Worm (Caenorhabditis elegans) whole organism, mixed stage, embryonic: Measurements from ENCODE around the gene T05C12.1.

ENCODE experiments used
- M03D4.4 ChIP-seq: sonication (generic microtip); optimal IDR thresholded peaks from 2 replicates; lab custom pipeline; 2017; ENCODE audit warnings: mild to moderate bottlenecking, missing genetic modification characterization, missing compliant biosample characterization
- bed-3 ChIP-seq: fragments of 200-800 bp; sonication (Bioruptor generic); optimal IDR thresholded peaks from 3 replicates; lab custom pipeline; 2018; ENCODE audit warnings: mild to moderate bottlenecking, missing genetic modification characterization, moderate library complexity, missing compliant biosample characterization
- blmp-1 ChIP-seq: fragments of 150-350 bp; optimal IDR thresholded peaks from 2 replicates; lab custom pipeline; 2014; ENCODE audit warnings: missing biosample characterization, missing genetic modification characterization
- ceh-39 ChIP-seq: fragments of 150-350 bp; optimal IDR thresholded peaks from 2 replicates; lab custom pipeline; 2014; ENCODE audit warnings: missing biosample characterization, missing genetic modification characterization
- ceh-43 ChIP-seq: fragments of 200-800 bp; sonication (Bioruptor generic); optimal IDR thresholded peaks from 2 replicates; lab custom pipeline; 2018; ENCODE audit warnings: mild to moderate bottlenecking, missing genetic modification characterization, moderate library complexity, missing compliant biosample characterization
- ces-1 ChIP-seq: fragments of 150-350 bp; optimal IDR thresholded peaks from 2 replicates; lab custom pipeline; 2014; ENCODE audit warnings: missing biosample characterization, missing genetic modification reagents, missing genetic modification characterization
- cnd-1 ChIP-seq: fragments of 200-800 bp; sonication (Bioruptor generic); optimal IDR thresholded peaks from 2 replicates; lab custom pipeline; 2018; ENCODE audit warnings: mild to moderate bottlenecking, missing genetic modification characterization, missing compliant biosample characterization
- drap-1 ChIP-seq: fragments of 200-800 bp; sonication (Bioruptor generic); optimal IDR thresholded peaks from 3 replicates; lab custom pipeline; 2018; ENCODE audit warnings: mild to moderate bottlenecking, missing genetic modification characterization, missing compliant biosample characterization
- elt-1 ChIP-seq: sonication (generic microtip); optimal IDR thresholded peaks from 2 replicates; lab custom pipeline; 2017; ENCODE audit warnings: missing genetic modification characterization, mild to moderate bottlenecking, missing compliant biosample characterization, antibody characterized with exemption, moderate library complexity, borderline replicate concordance; ENCODE audit not compliant: insufficient read depth
- elt-3 ChIP-seq: fragments of 150-350 bp; optimal IDR thresholded peaks from 2 replicates; lab custom pipeline; 2014; ENCODE audit warnings: missing biosample characterization, missing genetic modification characterization
- ham-2 ChIP-seq: fragments of 200-800 bp; sonication (Bioruptor generic); optimal IDR thresholded peaks from 2 replicates; lab custom pipeline; 2018; ENCODE audit warnings: mild to moderate bottlenecking, missing genetic modification characterization, missing compliant biosample characterization
- hlh-1 ChIP-seq: fragments of 150-350 bp; optimal IDR thresholded peaks from 2 replicates; lab custom pipeline; 2014; ENCODE audit warnings: missing biosample characterization, missing genetic modification reagents, missing genetic modification characterization
- lin-32 ChIP-seq: fragments of 200-800 bp; sonication (Bioruptor generic); optimal IDR thresholded peaks from 2 replicates; lab custom pipeline; 2018; ENCODE audit warnings: mild to moderate bottlenecking, missing genetic modification characterization, missing compliant biosample characterization
- mab-5 ChIP-seq: fragments of 150-350 bp; optimal IDR thresholded peaks from 2 replicates; lab custom pipeline; 2014; ENCODE audit warnings: missing biosample characterization, missing genetic modification characterization
- mep-1 ChIP-seq: fragments of 150-350 bp; optimal IDR thresholded peaks from 2 replicates; lab custom pipeline; 2017; ENCODE audit warnings: missing biosample characterization, missing genetic modification reagents, missing genetic modification characterization, inconsistent platforms
- nhr-12 ChIP-seq: fragments of 150-350 bp; optimal IDR thresholded peaks from 2 replicates; lab custom pipeline; 2014; ENCODE audit warnings: missing biosample characterization, missing genetic modification characterization
- nhr-237 ChIP-seq: fragments of 150-350 bp; optimal IDR thresholded peaks from 2 replicates; lab custom pipeline; 2014; ENCODE audit warnings: missing biosample characterization, missing genetic modification characterization
- nhr-28 ChIP-seq: fragments of 150-350 bp; optimal IDR thresholded peaks from 2 replicates; lab custom pipeline; 2014; ENCODE audit warnings: missing biosample characterization, missing genetic modification characterization
- nhr-76 ChIP-seq: sonication (generic microtip); optimal IDR thresholded peaks from 2 replicates; lab custom pipeline; 2017; ENCODE audit warnings: missing biosample characterization, missing genetic modification characterization
- pha-4 ChIP-seq: fragments of 150-350 bp; optimal IDR thresholded peaks from 2 replicates; lab custom pipeline; 2018; ENCODE audit warnings: missing biosample characterization, missing genetic modification reagents, missing genetic modification characterization
- snpc-4 ChIP-seq: fragments of 150-350 bp; optimal IDR thresholded peaks from 2 replicates; lab custom pipeline; 2014; ENCODE audit warnings: missing biosample characterization, missing genetic modification characterization
- tbx-8 ChIP-seq: fragments of 200-800 bp; sonication (Bioruptor generic); optimal IDR thresholded peaks from 2 replicates; lab custom pipeline; 2018; ENCODE audit warnings: mild to moderate bottlenecking, missing genetic modification characterization, moderate library complexity, missing compliant biosample characterization
- unc-120 ChIP-seq: sonication (generic microtip); optimal IDR thresholded peaks from 2 replicates; lab custom pipeline; 2017; ENCODE audit warnings: missing genetic modification characterization, missing compliant biosample characterization; ENCODE audit not compliant: poor library complexity, severe bottlenecking
- unc-39 ChIP-seq: fragments of 150-350 bp; optimal IDR thresholded peaks from 2 replicates; lab custom pipeline; 2014; ENCODE audit warnings: missing biosample characterization, missing genetic modification characterization
- unc-62 ChIP-seq: fragments of 150-350 bp; optimal IDR thresholded peaks from 2 replicates; lab custom pipeline; 2014; ENCODE audit warnings: missing biosample characterization, missing genetic modification reagents, missing genetic modification characterization
- zip-8 ChIP-seq: fragments of 150-350 bp; optimal IDR thresholded peaks from 2 replicates; lab custom pipeline; 2014; ENCODE audit warnings: missing biosample characterization, missing genetic modification characterization
- ztf-11 ChIP-seq: fragments of 150-350 bp; optimal IDR thresholded peaks from 2 replicates; lab custom pipeline; 2014; ENCODE audit warnings: missing biosample characterization, missing genetic modification characterization

T05C12.1 gene

DNA sequence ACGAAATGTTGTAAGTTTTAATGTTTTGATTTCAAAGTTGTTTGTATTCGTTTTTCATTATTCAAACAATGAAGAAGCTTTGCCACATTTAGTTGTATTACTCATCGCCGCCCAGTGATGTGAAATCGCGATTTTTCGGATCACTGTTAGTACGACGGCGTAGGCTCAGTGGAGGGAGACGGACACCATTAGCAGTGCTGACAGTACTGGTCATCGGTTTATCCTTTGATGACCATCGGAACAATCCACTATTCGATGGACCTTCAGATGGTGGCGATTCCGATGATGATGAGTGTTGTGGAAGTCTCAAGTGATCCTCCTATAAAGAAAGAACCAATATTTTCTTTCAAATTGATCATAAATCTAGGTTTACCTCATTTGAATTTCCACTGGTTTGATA is 14.0 kb downstream of the T05C12.1 start:
- TF ChIP-seq pha-4 (no peak), cnd-1 (tag; lab: Kevin White, UChicago) (no peak), nhr-237 (tag; lab: Kevin White, UChicago) (no peak), elt-3 (tag; lab: Kevin White, UChicago) (no peak), hlh-1 (tag; lab: Kevin White, UChicago) (no peak), tbx-8 (GFP tag; lab: Kevin White, UChicago) (no peak), nhr-12 (no peak), ceh-43 (GFP tag; lab: Kevin White, UChicago) (no peak), ham-2 (no peak), mep-1 (no peak), unc-120 (tag; lab: Kevin White, UChicago) (no peak)

DNA sequence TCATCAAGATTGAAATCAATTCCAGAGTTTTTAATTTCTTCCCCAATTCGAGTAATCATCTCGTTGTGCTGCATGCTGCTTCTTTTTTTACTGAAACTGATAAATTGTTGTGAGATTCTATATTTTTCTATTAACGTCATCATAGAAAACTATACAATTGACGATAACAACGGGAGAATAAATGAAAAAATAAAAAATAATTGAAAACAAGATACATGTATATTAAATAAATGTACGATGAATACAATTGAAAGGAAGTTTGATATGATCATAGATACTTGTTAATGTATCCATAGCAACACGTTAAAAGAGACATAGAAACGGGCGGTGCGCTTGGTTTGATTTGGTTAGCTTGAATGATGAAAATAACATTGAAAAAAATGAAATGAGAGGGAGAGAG is 17.0 kb downstream of the T05C12.1 start, which contains the start of gene T05C12.8:
Gene T05C12.8, minus strand, starts transcription at position 101 of the 400 bp plus-strand sequence.
- no peak for TF ChIP-seq tbx-8 (GFP tag; lab: Kevin White, UChicago)
- TF ChIP-seq ces-1 (GFP tag; lab: Kevin White, UChicago) = peak; percentile 15
- no peak for TF ChIP-seq nhr-76
- TF ChIP-seq, all 35 proteins: peak for 1

DNA sequence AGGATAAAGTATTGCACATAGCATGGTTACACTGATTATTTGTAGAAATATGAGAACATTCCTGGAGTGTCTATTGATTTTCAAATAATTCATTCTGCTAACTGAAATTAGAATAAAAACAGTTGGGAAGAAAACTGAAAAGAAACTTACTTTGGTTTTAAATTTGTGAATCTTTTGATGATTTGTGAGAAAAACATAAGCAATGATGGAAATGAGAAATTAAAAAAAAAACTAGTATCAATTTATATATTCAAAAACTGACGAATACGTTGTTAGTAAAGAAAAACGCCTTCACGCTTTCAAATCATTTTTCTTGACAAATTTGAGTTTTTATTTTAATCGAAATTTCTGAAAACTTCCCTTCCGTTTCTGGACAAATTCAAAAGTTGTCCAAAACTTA is 19.6 kb downstream of the T05C12.1 start, which contains the start of gene T05C12.9:
Gene T05C12.9, minus strand, starts transcription at position 101 of the 400 bp plus-strand sequence.
- TF ChIP-seq drap-1 (GFP tag; lab: Kevin White, UChicago) (no peak), ztf-11 (no peak)

ce11 chrII:8193922-8194321 is 20.4 kb downstream of the T05C12.1 start:
- TF ChIP-seq bed-3 (GFP tag; lab: Kevin White, UChicago) (no peak), pha-4 (no peak), unc-62 (GFP tag; lab: Kevin White, UChicago) (no peak), hlh-1 (tag; lab: Kevin White, UChicago) (no peak), nhr-12 (no peak), nhr-28 (tag; lab: Kevin White, UChicago) (no peak)
- TF ChIP-seq, all 35 proteins: peak for 0

- no peak for TF ChIP-seq ceh-39 (tag; lab: Kevin White, UChicago)
- TF ChIP-seq, all 35 proteins: peak for 0
Observed at ce11 chrII:8198503-8198902, 25.0 kb downstream of the T05C12.1 start, which contains the start of gene qua-1. Gene qua-1, plus strand, starts transcription at chrII:8198803.

- TF ChIP-seq unc-62 (GFP tag; lab: Kevin White, UChicago) (peak; percentile 43), blmp-1 (peak; percentile 74), ztf-11 (no peak)
Observed at ce11 chrII:8199803-8200202, 26.3 kb downstream of the T05C12.1 start.

ce11 chrII:8204039-8204438 is 30.6 kb downstream of the T05C12.1 start, which contains the start of gene col-76:
Gene col-76, plus strand, starts transcription at chrII:8204339.
- TF ChIP-seq lin-32 (GFP tag; lab: Kevin White, UChicago) = no peak
- TF ChIP-seq cnd-1 (tag; lab: Kevin White, UChicago) = no peak
- no peak for TF ChIP-seq zip-8 (tag; lab: Kevin White, UChicago)
- peak; percentile 8 for TF ChIP-seq elt-1
- TF ChIP-seq nhr-28 (tag; lab: Kevin White, UChicago) = no peak
- no peak for TF ChIP-seq bed-3 (GFP tag; lab: Kevin White, UChicago)
- no peak for TF ChIP-seq ztf-11
- TF ChIP-seq, all 35 proteins: peak for 1

- TF ChIP-seq unc-39 (tag; lab: Kevin White, UChicago) (no peak), pha-4 (no peak), unc-120 (tag; lab: Kevin White, UChicago) (no peak), nhr-237 (tag; lab: Kevin White, UChicago) (no peak), zip-8 (tag; lab: Kevin White, UChicago) (no peak), ceh-43 (GFP tag; lab: Kevin White, UChicago) (no peak), mab-5 (tag; lab: Kevin White, UChicago) (no peak), snpc-4 (no peak), M03D4.4 (no peak)
Observed at ce11 chrII:8205612-8206011, 32.1 kb downstream of the T05C12.1 start.
